Worm (Caenorhabditis elegans) whole organism, L2 larva: ENCODE measurements around the gene metl-9.

Experiments used
- nhr-21 ChIP-seq: fragments of 150-350 bp; optimal IDR thresholded peaks from 2 replicates; lab custom pipeline; 2014; ENCODE audit warnings: missing biosample characterization, missing genetic modification characterization
- nhr-237 ChIP-seq: fragments of 150-350 bp; optimal IDR thresholded peaks from 2 replicates; lab custom pipeline; 2014; ENCODE audit warnings: missing biosample characterization, missing genetic modification characterization
- unc-39 ChIP-seq: fragments of 150-350 bp; optimal IDR thresholded peaks from 2 replicates; lab custom pipeline; 2014; ENCODE audit warnings: missing biosample characterization, missing genetic modification characterization
- unc-62 ChIP-seq: fragments of 150-350 bp; optimal IDR thresholded peaks from 2 replicates; lab custom pipeline; 2014; ENCODE audit warnings: missing biosample characterization, missing genetic modification reagents, missing genetic modification characterization
- zag-1 ChIP-seq: fragments of 150-350 bp; optimal IDR thresholded peaks from 2 replicates; lab custom pipeline; 2014; ENCODE audit warnings: missing biosample characterization, missing genetic modification characterization
- ztf-4 ChIP-seq: fragments of 150-350 bp; optimal IDR thresholded peaks from 2 replicates; lab custom pipeline; 2014; ENCODE audit warnings: missing biosample characterization, missing genetic modification characterization

ce11 chrX:5129447-5129846 is 49.5 kb downstream of the metl-9 start:
- TF ChIP-seq nhr-21 = no peak
- TF ChIP-seq unc-62 (GFP tag; lab: Kevin White, UChicago) = no peak
- TF ChIP-seq nhr-237 (tag; lab: Kevin White, UChicago) = no peak
- TF ChIP-seq unc-39 (tag; lab: Kevin White, UChicago) = no peak
- TF ChIP-seq ztf-4 (tag; lab: Kevin White, UChicago) = no peak
- TF ChIP-seq zag-1 (tag; lab: Kevin White, UChicago) = no peak
